Worm (Caenorhabditis elegans) whole organism, late embryonic: ENCODE data around the gene btb-7.

Experiments used
- C08G9.2 ChIP-seq: sonication (generic microtip); optimal IDR thresholded peaks from 2 replicates; lab custom pipeline; 2016; ENCODE audit warnings: mild to moderate bottlenecking, missing genetic modification characterization, moderate library complexity, missing compliant biosample characterization
- K02D7.2 ChIP-seq: sonication (generic microtip); optimal IDR thresholded peaks from 2 replicates; lab custom pipeline; 2017; ENCODE audit warnings: mild to moderate bottlenecking, missing genetic modification characterization, missing compliant biosample characterization
- ahr-1 ChIP-seq: sonication (generic microtip); optimal IDR thresholded peaks from 2 replicates; lab custom pipeline; 2016; ENCODE audit warnings: missing genetic modification characterization, missing compliant biosample characterization
- ama-1 ChIP-seq: fragments of 150-350 bp; optimal IDR thresholded peaks from 2 replicates; lab custom pipeline; 2014
- ceh-14 ChIP-seq: sonication (generic microtip); optimal IDR thresholded peaks from 2 replicates; lab custom pipeline; 2016; ENCODE audit warnings: missing genotype, missing genetic modification characterization, missing compliant biosample characterization
- che-1 ChIP-seq: sonication (generic microtip); optimal IDR thresholded peaks from 2 replicates; lab custom pipeline; 2016; ENCODE audit warnings: mild to moderate bottlenecking, missing genetic modification characterization, missing compliant biosample characterization
- dmd-4 ChIP-seq: sonication (generic microtip); optimal IDR thresholded peaks from 2 replicates; lab custom pipeline; 2016; ENCODE audit warnings: borderline replicate concordance, missing genetic modification characterization, missing compliant biosample characterization
- elt-2 ChIP-seq: sonication (generic microtip); optimal IDR thresholded peaks from 2 replicates; lab custom pipeline; 2016; ENCODE audit warnings: missing genetic modification reagents, missing genetic modification characterization, missing compliant biosample characterization
- elt-4 ChIP-seq: sonication (generic microtip); optimal IDR thresholded peaks from 2 replicates; lab custom pipeline; 2016; ENCODE audit warnings: missing genetic modification characterization, missing compliant biosample characterization
- ets-4 ChIP-seq: sonication (generic microtip); optimal IDR thresholded peaks from 2 replicates; lab custom pipeline; 2016; ENCODE audit warnings: missing genetic modification characterization, missing compliant biosample characterization
- eyg-1 ChIP-seq: sonication (generic microtip); optimal IDR thresholded peaks from 2 replicates; lab custom pipeline; 2016; ENCODE audit warnings: missing genotype, missing genetic modification characterization, missing compliant biosample characterization
- fax-1 ChIP-seq: sonication (generic microtip); optimal IDR thresholded peaks from 2 replicates; lab custom pipeline; 2016; ENCODE audit warnings: missing genotype, missing genetic modification characterization, missing compliant biosample characterization
- gmeb-2 ChIP-seq: sonication (generic microtip); optimal IDR thresholded peaks from 2 replicates; lab custom pipeline; 2016; ENCODE audit warnings: missing genetic modification characterization, inconsistent platforms, missing compliant biosample characterization
- hlh-8 ChIP-seq: sonication (generic microtip); optimal IDR thresholded peaks from 2 replicates; lab custom pipeline; 2016; ENCODE audit warnings: missing genotype, missing genetic modification characterization, missing compliant biosample characterization
- lim-6 ChIP-seq: sonication (generic microtip); optimal IDR thresholded peaks from 2 replicates; lab custom pipeline; 2016; ENCODE audit warnings: missing genetic modification characterization, missing compliant biosample characterization
- mec-3 ChIP-seq: sonication (generic microtip); optimal IDR thresholded peaks from 2 replicates; lab custom pipeline; 2016; ENCODE audit warnings: borderline replicate concordance, missing genetic modification characterization, missing compliant biosample characterization
- nfya-1 ChIP-seq: sonication (generic microtip); optimal IDR thresholded peaks from 2 replicates; lab custom pipeline; 2017; ENCODE audit warnings: missing genetic modification characterization, mild to moderate bottlenecking, missing compliant biosample characterization, antibody characterized with exemption, moderate library complexity
- nhr-232 ChIP-seq: sonication (generic microtip); optimal IDR thresholded peaks from 2 replicates; lab custom pipeline; 2016; ENCODE audit warnings: missing genetic modification characterization, missing compliant biosample characterization
- npax-4 ChIP-seq: sonication (generic microtip); optimal IDR thresholded peaks from 2 replicates; lab custom pipeline; 2016; ENCODE audit warnings: missing genetic modification characterization, missing compliant biosample characterization
- odd-2 ChIP-seq: sonication (generic microtip); optimal IDR thresholded peaks from 2 replicates; lab custom pipeline; 2017; ENCODE audit warnings: antibody characterized with exemption, mild to moderate bottlenecking, missing genetic modification characterization, missing compliant biosample characterization
- pat-9 ChIP-seq: fragments of 200-800 bp; sonication (Bioruptor generic); optimal IDR thresholded peaks from 2 replicates; lab custom pipeline; 2018; ENCODE audit warnings: mild to moderate bottlenecking, missing genetic modification characterization, moderate library complexity, missing compliant biosample characterization
- pax-1 ChIP-seq: fragments of 150-350 bp; optimal IDR thresholded peaks from 2 replicates; lab custom pipeline; 2014; ENCODE audit warnings: missing biosample characterization, missing genetic modification characterization
- pha-2 ChIP-seq: sonication (generic microtip); optimal IDR thresholded peaks from 2 replicates; lab custom pipeline; 2017; ENCODE audit warnings: mild to moderate bottlenecking, missing genetic modification characterization, missing compliant biosample characterization
- pha-4 ChIP-seq: fragments of 150-350 bp; optimal IDR thresholded peaks from 2 replicates; lab custom pipeline; 2018; ENCODE audit warnings: missing biosample characterization, missing genetic modification reagents, missing genetic modification characterization
- pqm-1 ChIP-seq: sonication (generic microtip); optimal IDR thresholded peaks from 2 replicates; lab custom pipeline; 2016; ENCODE audit warnings: missing genetic modification characterization, missing compliant biosample characterization
- pros-1 ChIP-seq: fragments of 150-350 bp; optimal IDR thresholded peaks from 2 replicates; lab custom pipeline; 2014; ENCODE audit warnings: missing biosample characterization, missing genetic modification reagents, missing genetic modification characterization
- ref-2 ChIP-seq: sonication (generic microtip); optimal IDR thresholded peaks from 2 replicates; lab custom pipeline; 2016; ENCODE audit warnings: missing genetic modification characterization, missing compliant biosample characterization
- rnt-1 ChIP-seq: sonication (generic microtip); optimal IDR thresholded peaks from 2 replicates; lab custom pipeline; 2016; ENCODE audit warnings: missing genetic modification characterization, missing compliant biosample characterization
- sox-4 ChIP-seq: sonication (generic microtip); optimal IDR thresholded peaks from 2 replicates; lab custom pipeline; 2017; ENCODE audit warnings: mild to moderate bottlenecking, missing genetic modification characterization, inconsistent platforms, missing compliant biosample characterization
- syd-9 ChIP-seq: sonication (generic microtip); optimal IDR thresholded peaks from 2 replicates; lab custom pipeline; 2016; ENCODE audit warnings: mild to moderate bottlenecking, missing genetic modification characterization, moderate library complexity, missing compliant biosample characterization
- tbx-2 ChIP-seq: sonication (generic microtip); optimal IDR thresholded peaks from 2 replicates; lab custom pipeline; 2016; ENCODE audit warnings: missing genetic modification characterization, missing compliant biosample characterization
- tbx-7 ChIP-seq: sonication (generic microtip); optimal IDR thresholded peaks from 2 replicates; lab custom pipeline; 2016; ENCODE audit warnings: missing genotype, missing genetic modification characterization, missing compliant biosample characterization
- ttx-3 ChIP-seq: sonication (generic microtip); optimal IDR thresholded peaks from 2 replicates; lab custom pipeline; 2016; ENCODE audit warnings: missing genetic modification reagents, missing genetic modification characterization, missing compliant biosample characterization
- unc-42 ChIP-seq: sonication (generic microtip); optimal IDR thresholded peaks from 2 replicates; lab custom pipeline; 2016; ENCODE audit warnings: missing genotype, missing genetic modification characterization, missing compliant biosample characterization
- zip-5 ChIP-seq: sonication (generic microtip); optimal IDR thresholded peaks from 2 replicates; lab custom pipeline; 2016; ENCODE audit warnings: missing genetic modification characterization, missing compliant biosample characterization

The btb-7 gene

DNA sequence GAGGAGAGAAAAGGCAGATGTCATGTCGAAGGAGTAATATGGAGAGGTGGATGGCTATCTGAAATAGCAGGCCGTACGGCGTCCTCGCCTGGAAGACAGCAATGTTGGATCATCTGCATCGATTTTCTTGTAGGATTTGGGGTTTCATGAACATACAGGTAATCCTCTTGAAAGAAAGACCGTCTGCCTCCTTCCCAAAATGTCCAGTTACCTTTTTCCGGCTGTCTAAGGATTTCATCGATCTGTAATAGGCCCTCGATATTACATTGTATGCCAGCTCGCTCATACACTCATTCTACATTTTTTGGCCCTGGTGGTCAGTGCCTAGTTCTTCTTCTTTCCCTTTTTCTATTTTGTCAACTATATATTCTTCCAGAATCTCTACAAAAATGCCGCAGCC is 9.4 kb downstream of the btb-7 start, which contains the start of the genes fbxb-5 and btb-8:
fbxb-5 (minus strand) TSS at position 101 of the 400 bp plus-strand sequence.
btb-8 (plus strand) TSS at position 377 of the 400 bp plus-strand sequence.
- TF ChIP-seq ref-2 (no peak), K02D7.2 (tag; lab: Kevin White, UChicago) (no peak), npax-4 (tag; lab: Kevin White, UChicago) (no peak), C08G9.2 (tag; lab: Kevin White, UChicago) (no peak), eyg-1 (no peak), tbx-2 (tag; lab: Kevin White, UChicago) (no peak), ceh-14 (tag; lab: Kevin White, UChicago) (no peak), elt-2 (tag; lab: Kevin White, UChicago) (no peak)

DNA sequence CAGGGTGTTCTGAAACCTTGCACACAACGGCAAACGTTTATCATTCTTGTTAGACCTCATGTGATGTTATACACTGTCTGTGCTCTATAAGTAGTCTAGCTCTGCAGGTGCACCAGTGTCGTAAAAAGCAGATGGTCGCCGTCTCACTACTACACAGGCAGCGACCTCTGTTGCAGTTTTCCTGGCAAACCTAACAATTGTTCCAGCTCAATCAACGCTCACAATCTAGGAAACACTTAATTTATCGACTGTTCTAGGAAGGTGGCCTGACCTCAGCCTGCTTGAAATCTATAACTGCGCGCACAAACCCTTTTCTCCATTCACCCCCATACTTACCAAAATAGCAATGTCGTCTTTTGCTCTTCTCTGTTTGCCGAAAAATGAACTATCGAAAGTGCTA is 11.3 kb downstream of the btb-7 start, which contains the start of gene fbxb-11:
fbxb-11 (plus strand) TSS at position 301 of the 400 bp plus-strand sequence.
- TF ChIP-seq ttx-3 (tag; lab: Kevin White, UChicago) (no peak), pax-1 (tag; lab: Kevin White, UChicago) (no peak), tbx-7 (tag; lab: Kevin White, UChicago) (no peak), dmd-4 (tag; lab: Kevin White, UChicago) (no peak), fax-1 (no peak), nfya-1 (no peak), K02D7.2 (tag; lab: Kevin White, UChicago) (no peak), elt-2 (tag; lab: Kevin White, UChicago) (no peak), pros-1 (tag; lab: Kevin White, UChicago) (no peak), lim-6 (tag; lab: Kevin White, UChicago) (no peak), ref-2 (no peak), sox-4 (tag; lab: Kevin White, UChicago) (no peak), elt-4 (tag; lab: Kevin White, UChicago) (no peak), ceh-14 (tag; lab: Kevin White, UChicago) (no peak), tbx-2 (tag; lab: Kevin White, UChicago) (no peak), pqm-1 (tag; lab: Kevin White, UChicago) (no peak)

DNA sequence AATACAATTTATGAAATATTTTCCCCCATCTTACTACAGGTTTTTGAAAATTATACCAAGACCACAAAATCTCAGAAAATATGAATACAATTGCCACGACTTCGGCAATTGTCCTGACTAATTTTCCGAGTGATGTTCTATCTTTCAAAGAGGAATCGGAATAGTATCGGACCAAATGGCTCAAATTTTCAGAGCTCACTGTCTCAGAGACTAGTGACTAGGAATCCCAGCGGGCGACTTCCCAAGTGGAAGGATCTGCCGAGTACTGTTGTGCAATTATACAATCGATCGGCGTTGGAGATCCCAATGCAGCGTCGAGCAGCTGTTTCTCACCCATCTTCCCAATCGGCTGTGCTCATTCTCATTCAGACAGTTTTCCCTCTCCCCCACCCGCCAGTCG is 12.7 kb downstream of the btb-7 start, which contains the start of gene F45C12.17:
F45C12.17 (plus strand) TSS at position 377 of the 400 bp plus-strand sequence.
- no peak for TF ChIP-seq zip-5 (tag; lab: Kevin White, UChicago)
- no peak for TF ChIP-seq pat-9 (tag; lab: Kevin White, UChicago)
- TF ChIP-seq che-1 (tag; lab: Kevin White, UChicago): no peak
- no peak for TF ChIP-seq tbx-7 (tag; lab: Kevin White, UChicago)
- no peak for TF ChIP-seq pha-4 (tag; lab: Kevin White, UChicago)
- TF ChIP-seq ahr-1: no peak
- no peak for TF ChIP-seq odd-2 (tag; lab: Kevin White, UChicago)
- TF ChIP-seq C08G9.2 (tag; lab: Kevin White, UChicago): no peak
- TF ChIP-seq rnt-1 (tag; lab: Kevin White, UChicago): no peak
- TF ChIP-seq gmeb-2: no peak
- TF ChIP-seq ets-4 (tag; lab: Kevin White, UChicago): no peak
- no peak for TF ChIP-seq dmd-4 (tag; lab: Kevin White, UChicago)
- no peak for TF ChIP-seq eyg-1
- TF ChIP-seq ama-1: no peak
- TF ChIP-seq syd-9 (tag; lab: Kevin White, UChicago): no peak
- no peak for TF ChIP-seq unc-42
- no peak for TF ChIP-seq mec-3 (tag; lab: Kevin White, UChicago)
- no peak for TF ChIP-seq nhr-232
- TF ChIP-seq ceh-14 (tag; lab: Kevin White, UChicago): no peak
- TF ChIP-seq hlh-8 (tag; lab: Kevin White, UChicago): no peak

DNA sequence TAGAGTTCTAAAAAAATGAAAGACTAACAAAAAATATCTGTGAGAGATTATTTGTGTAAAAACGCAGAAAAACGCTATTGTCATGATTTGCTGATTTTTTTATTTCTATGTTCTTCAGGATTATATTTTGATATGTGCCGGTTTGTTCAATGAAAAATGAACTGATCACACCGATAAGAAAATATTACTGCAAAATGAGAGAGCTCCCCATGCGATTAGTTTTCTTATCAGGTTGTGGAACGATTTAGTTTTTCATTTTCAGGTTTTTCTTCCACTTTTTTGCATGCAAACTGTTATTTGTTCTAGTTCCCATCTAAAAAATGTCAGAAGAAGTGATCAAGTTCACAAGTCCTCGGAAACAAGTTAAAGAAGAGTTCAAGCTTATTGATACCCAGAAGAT is 15.2 kb downstream of the btb-7 start, which contains the start of gene btb-9:
btb-9 (plus strand) TSS at position 254 of the 400 bp plus-strand sequence.
- no peak for TF ChIP-seq pha-2 (tag; lab: Kevin White, UChicago)
